Worm (Caenorhabditis elegans) whole organism, L1 larva: Measurements from ENCODE around the gene nhr-12.

ENCODE experiments used
- C04F5.9 ChIP-seq: sonication (generic microtip); optimal IDR thresholded peaks from 2 replicates; lab custom pipeline; 2016; ENCODE audit warnings: missing genetic modification characterization, missing compliant biosample characterization
- F16B12.6 ChIP-seq: fragments of 150-350 bp; optimal IDR thresholded peaks from 2 replicates; lab custom pipeline; 2014; ENCODE audit warnings: missing biosample characterization, missing genetic modification characterization
- Y116A8C.19 ChIP-seq: sonication (generic microtip); optimal IDR thresholded peaks from 2 replicates; lab custom pipeline; 2016; ENCODE audit warnings: missing compliant biosample characterization, missing genetic modification characterization, borderline replicate concordance
- aha-1 ChIP-seq: fragments of 150-350 bp; optimal IDR thresholded peaks from 2 replicates; lab custom pipeline; 2014; ENCODE audit warnings: missing biosample characterization, missing genetic modification characterization
- ama-1 ChIP-seq: fragments of 150-350 bp; optimal IDR thresholded peaks from 2 replicates; lab custom pipeline; 2014
- blmp-1 ChIP-seq: fragments of 150-350 bp; optimal IDR thresholded peaks from 2 replicates; lab custom pipeline; 2014; ENCODE audit warnings: missing biosample characterization, missing genetic modification characterization
- ceh-8 ChIP-seq: fragments of 200-800 bp; sonication (Bioruptor generic); optimal IDR thresholded peaks from 2 replicates; lab custom pipeline; 2018; ENCODE audit warnings: mild to moderate bottlenecking, missing genetic modification characterization, moderate library complexity, missing compliant biosample characterization
- ceh-88 ChIP-seq: fragments of 200-800 bp; sonication (Bioruptor generic); IDR thresholded peaks from 2 replicates; pipeline ENCODE4 v1.3.6; 2022; ENCODE audit warnings: missing genetic modification characterization, missing compliant biosample characterization
- ceh-90 ChIP-seq: sonication (generic microtip); optimal IDR thresholded peaks from 2 replicates; lab custom pipeline; 2016; ENCODE audit warnings: missing genetic modification characterization, missing compliant biosample characterization
- ces-1 ChIP-seq: fragments of 150-350 bp; optimal IDR thresholded peaks from 2 replicates; lab custom pipeline; 2014; ENCODE audit warnings: missing biosample characterization, missing genetic modification reagents, missing genetic modification characterization
- dsc-1 ChIP-seq: sonication (generic microtip); optimal IDR thresholded peaks from 2 replicates; lab custom pipeline; 2016; ENCODE audit warnings: mild to moderate bottlenecking, missing genetic modification characterization, missing compliant biosample characterization
- efl-1 ChIP-seq, 4 experiments: fragments of 150-350 bp; optimal IDR thresholded peaks in 3 of 4; peaks in 1 of 4; 1 replicate in 1 of 4; 2 replicates in 3 of 4; lab custom pipeline; 2014; ENCODE audit warnings: missing biosample characterization in 2 of 4, missing genetic modification characterization in 2 of 4, missing genetic modification reagents in 2 of 4
- egl-13 ChIP-seq: sonication (generic microtip); optimal IDR thresholded peaks from 2 replicates; lab custom pipeline; 2016; ENCODE audit warnings: missing genotype, missing genetic modification reagents, missing genetic modification characterization, missing compliant biosample characterization
- elt-2 ChIP-seq: sonication (generic microtip); optimal IDR thresholded peaks from 2 replicates; lab custom pipeline; 2016; ENCODE audit warnings: missing genetic modification characterization, mild to moderate bottlenecking, inconsistent platforms, missing compliant biosample characterization, missing genetic modification reagents
- elt-3 ChIP-seq, 6 experiments: fragments of 150-350 bp in 1 of 6; sonication (generic microtip); optimal IDR thresholded peaks; 2 replicates each; lab custom pipeline; 2017 to 2018; ENCODE audit warnings: missing biosample characterization in 6 of 6, missing genetic modification characterization in 6 of 6, inconsistent platforms in 1 of 6
- fkh-4 ChIP-seq: sonication (generic microtip); optimal IDR thresholded peaks from 2 replicates; lab custom pipeline; 2016; ENCODE audit warnings: missing compliant biosample characterization, missing genetic modification characterization, borderline replicate concordance
- fkh-8 ChIP-seq: sonication (generic microtip); optimal IDR thresholded peaks from 2 replicates; lab custom pipeline; 2016; ENCODE audit warnings: mild to moderate bottlenecking, missing genetic modification characterization, missing compliant biosample characterization
- fos-1 ChIP-seq: fragments of 150-350 bp; optimal IDR thresholded peaks from 2 replicates; lab custom pipeline; 2014; ENCODE audit warnings: missing biosample characterization, missing genetic modification characterization
- grh-1 ChIP-seq: fragments of 200-800 bp; sonication (Bioruptor generic); IDR thresholded peaks from 2 replicates; pipeline ENCODE4 v1.3.6; 2022; ENCODE audit warnings: missing genetic modification reagents, missing genetic modification characterization, missing compliant biosample characterization
- irx-1 ChIP-seq: sonication (generic microtip); optimal IDR thresholded peaks from 2 replicates; lab custom pipeline; 2016; ENCODE audit warnings: missing genetic modification characterization, missing compliant biosample characterization
- isw-1 ChIP-seq: fragments of 200-800 bp; sonication (Bioruptor generic); IDR thresholded peaks from 2 replicates; pipeline ENCODE4 v1.3.6; 2022; ENCODE audit warnings: missing genetic modification characterization, missing compliant biosample characterization
- lin-13 ChIP-seq: fragments of 150-350 bp; optimal IDR thresholded peaks from 2 replicates; lab custom pipeline; 2014; ENCODE audit warnings: missing biosample characterization, missing genetic modification reagents, missing genetic modification characterization
- lin-14 ChIP-seq: fragments of 200-800 bp; sonication (Bioruptor generic); optimal IDR thresholded peaks from 2 replicates; lab custom pipeline; 2018; ENCODE audit warnings: mild to moderate bottlenecking, missing genetic modification characterization, moderate library complexity, missing compliant biosample characterization
- lir-3 ChIP-seq: sonication (generic microtip); optimal IDR thresholded peaks from 2 replicates; lab custom pipeline; 2016; ENCODE audit warnings: mild to moderate bottlenecking, missing genetic modification characterization, moderate library complexity, missing compliant biosample characterization; ENCODE audit not compliant: poor library complexity
- lsy-2 ChIP-seq, 2 experiments: fragments of 150-350 bp; optimal IDR thresholded peaks; 2 replicates each; lab custom pipeline; 2014; ENCODE audit warnings: missing biosample characterization in 2 of 2, missing genetic modification characterization in 2 of 2
- mdl-1 ChIP-seq, 2 experiments: fragments of 150-350 bp; optimal IDR thresholded peaks; 2 replicates each; lab custom pipeline; 2014 to 2017; ENCODE audit warnings: missing biosample characterization in 2 of 2, missing genetic modification characterization in 2 of 2, inconsistent platforms in 1 of 2
- mef-2 ChIP-seq: fragments of 150-350 bp; optimal IDR thresholded peaks from 2 replicates; lab custom pipeline; 2014; ENCODE audit warnings: missing biosample characterization, missing genetic modification characterization
- mep-1 ChIP-seq: fragments of 150-350 bp; optimal IDR thresholded peaks from 2 replicates; lab custom pipeline; 2014; ENCODE audit warnings: missing biosample characterization, missing genetic modification characterization
- nhr-19 ChIP-seq: fragments of 200-800 bp; sonication (Bioruptor generic); conservative IDR thresholded peaks from 2 replicates; pipeline ENCODE4 v1.3.6; 2022; ENCODE audit warnings: missing genetic modification characterization, missing compliant biosample characterization
- nhr-20 ChIP-seq: sonication (generic microtip); optimal IDR thresholded peaks from 2 replicates; lab custom pipeline; 2016; ENCODE audit warnings: mild to moderate bottlenecking, missing genetic modification characterization, missing compliant biosample characterization
- nhr-28 ChIP-seq: fragments of 150-350 bp; optimal IDR thresholded peaks from 2 replicates; lab custom pipeline; 2014; ENCODE audit warnings: missing biosample characterization, missing genetic modification characterization
- nhr-47 ChIP-seq: sonication (generic microtip); optimal IDR thresholded peaks from 2 replicates; lab custom pipeline; 2016; ENCODE audit warnings: mild to moderate bottlenecking, missing genetic modification characterization, moderate library complexity, missing compliant biosample characterization
- nhr-71 ChIP-seq: sonication (generic microtip); optimal IDR thresholded peaks from 2 replicates; lab custom pipeline; 2016; ENCODE audit warnings: mild to moderate bottlenecking, missing genetic modification characterization, moderate library complexity, missing compliant biosample characterization
- nhr-76 ChIP-seq: sonication (generic microtip); optimal IDR thresholded peaks from 2 replicates; lab custom pipeline; 2017; ENCODE audit warnings: missing biosample characterization, missing genetic modification characterization
- nhr-85 ChIP-seq: sonication (generic microtip); peaks from one replicate; lab custom pipeline; 2016; ENCODE audit warnings: missing genetic modification characterization, inconsistent platforms, missing compliant biosample characterization
- pag-3 ChIP-seq: sonication (generic microtip); optimal IDR thresholded peaks from 2 replicates; lab custom pipeline; 2017; ENCODE audit warnings: missing genetic modification characterization, mild to moderate bottlenecking, missing compliant biosample characterization, antibody characterized with exemption, borderline replicate concordance; ENCODE audit not compliant: insufficient read depth
- skn-1 ChIP-seq: fragments of 150-350 bp; optimal IDR thresholded peaks from 2 replicates; lab custom pipeline; 2014; ENCODE audit warnings: missing biosample characterization, missing genetic modification characterization
- snpc-4 ChIP-seq: fragments of 150-350 bp; optimal IDR thresholded peaks from 2 replicates; lab custom pipeline; 2014; ENCODE audit warnings: missing biosample characterization, missing genetic modification characterization
- sox-4 ChIP-seq: sonication (generic microtip); optimal IDR thresholded peaks from 2 replicates; lab custom pipeline; 2016; ENCODE audit warnings: missing genetic modification characterization, missing compliant biosample characterization
- sptf-1 ChIP-seq: fragments of 150-350 bp; optimal IDR thresholded peaks from 2 replicates; lab custom pipeline; 2014; ENCODE audit warnings: missing biosample characterization, missing genetic modification characterization
- swsn-7 ChIP-seq: sonication (generic microtip); optimal IDR thresholded peaks from 2 replicates; lab custom pipeline; 2016; ENCODE audit warnings: missing genetic modification characterization, missing compliant biosample characterization
- unc-130 ChIP-seq: fragments of 150-350 bp; optimal IDR thresholded peaks from 2 replicates; lab custom pipeline; 2017; ENCODE audit warnings: missing biosample characterization, missing genetic modification characterization, inconsistent platforms
- unc-30 ChIP-seq: sonication (generic microtip); optimal IDR thresholded peaks from 2 replicates; lab custom pipeline; 2017; ENCODE audit warnings: missing biosample characterization, missing genetic modification characterization
- unc-86 ChIP-seq: sonication (generic microtip); optimal IDR thresholded peaks from 2 replicates; lab custom pipeline; 2016; ENCODE audit warnings: missing genetic modification characterization, missing compliant biosample characterization
- unc-98 ChIP-seq: fragments of 200-800 bp; sonication (Bioruptor generic); IDR thresholded peaks from 2 replicates; pipeline ENCODE4 v1.3.6; 2022; ENCODE audit warnings: missing genetic modification characterization, missing compliant biosample characterization
- xbp-1 ChIP-seq: sonication (generic microtip); optimal IDR thresholded peaks from 2 replicates; lab custom pipeline; 2016; ENCODE audit warnings: missing genetic modification characterization, missing compliant biosample characterization
- zag-1 ChIP-seq: fragments of 150-350 bp; optimal IDR thresholded peaks from 2 replicates; lab custom pipeline; 2014; ENCODE audit warnings: missing biosample characterization, missing genetic modification characterization
- ztf-11 ChIP-seq, 2 experiments: sonication (generic microtip); optimal IDR thresholded peaks; 2 replicates each; lab custom pipeline; 2016 to 2017; ENCODE audit warnings: missing genetic modification characterization in 2 of 2, missing biosample characterization in 1 of 2, missing compliant biosample characterization in 1 of 2

Gene nhr-12

DNA sequence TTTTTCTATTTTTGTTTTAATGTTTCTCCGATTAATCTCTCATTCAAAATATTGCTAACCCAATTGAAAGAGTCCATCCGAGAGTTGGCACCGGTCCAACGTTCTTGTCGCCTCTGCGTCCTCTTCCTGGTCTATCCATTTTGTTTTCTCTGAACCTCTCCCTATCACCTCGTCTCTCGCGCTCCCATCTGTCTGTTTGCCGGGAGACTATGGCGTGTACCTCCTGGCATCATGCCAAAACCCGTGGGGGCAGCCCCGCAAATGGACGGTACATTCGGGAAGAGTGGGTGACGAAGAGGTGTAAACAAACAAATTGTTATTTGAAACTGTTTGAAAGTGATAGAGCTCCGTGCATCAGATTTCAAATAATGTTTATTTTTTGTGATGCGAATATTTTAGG is 47.6 kb downstream of the nhr-12 start, which contains the start of gene T06E8.2 (continued):
- peak; percentile 37 for TF ChIP-seq fkh-4 (tag; lab: Kevin White, UChicago)
- no peak for TF ChIP-seq aha-1 (tag; lab: Kevin White, UChicago)
- TF ChIP-seq ztf-11 (tag; optimal IDR thresholded peaks at IDR 0.05; lab: Kevin White, UChicago): peak in 1 of 2 experiments; percentile 10
- peak; percentile 34 to 43 for TF ChIP-seq lsy-2 (tag; optimal IDR thresholded peaks at IDR 0.05; lab: Kevin White, UChicago)
- peak; percentile 58 for TF ChIP-seq swsn-7 (tag; lab: Kevin White, UChicago)
- peak in 1 of 2 experiments; percentile 64 for TF ChIP-seq mdl-1 (tag; optimal IDR thresholded peaks at IDR 0.05; lab: Kevin White, UChicago)
- peak; percentile 13 for TF ChIP-seq lin-13 (GFP tag; lab: Kevin White, UChicago)
- TF ChIP-seq mep-1: peak; percentile 61
- TF ChIP-seq nhr-71 (tag; lab: Kevin White, UChicago): peak; percentile 80
- peak; percentile 67 for TF ChIP-seq unc-130
- no peak for TF ChIP-seq mef-2 (tag; lab: Kevin White, UChicago)
- 0 out of 2 replicates have a peak, but pooled peaks have one; percentile 34 for TF ChIP-seq grh-1 (GFP tag; lab: Robert Waterston, UW)
- no peak for TF ChIP-seq elt-2 (tag; lab: Kevin White, UChicago)
- TF ChIP-seq xbp-1: peak; percentile 35
- no peak for TF ChIP-seq fkh-8
- no peak for TF ChIP-seq unc-86
- TF ChIP-seq irx-1 (tag; lab: Kevin White, UChicago): peak; percentile 32
- no peak for TF ChIP-seq nhr-76 (tag; lab: Kevin White, UChicago)
- TF ChIP-seq nhr-20 (tag; lab: Kevin White, UChicago): peak; percentile 79
- TF ChIP-seq snpc-4: no peak
- no peak for TF ChIP-seq egl-13 (tag; lab: Kevin White, UChicago)
- no peak for TF ChIP-seq ces-1 (GFP tag; lab: Kevin White, UChicago)
- no peak for TF ChIP-seq lir-3
- peak; percentile 48 for TF ChIP-seq nhr-47 (tag; lab: Kevin White, UChicago)
- no peak for TF ChIP-seq unc-30 (tag; lab: Kevin White, UChicago)
- no peak for TF ChIP-seq sox-4
- TF ChIP-seq dsc-1 (tag; lab: Kevin White, UChicago): peak; percentile 80
- TF ChIP-seq ceh-88 (GFP tag; lab: Robert Waterston, UW): no peak
- TF ChIP-seq ama-1: no peak
- TF ChIP-seq ceh-90 (tag; lab: Kevin White, UChicago): no peak
- TF ChIP-seq isw-1 (GFP tag; lab: Robert Waterston, UW): no peak
- TF ChIP-seq Y116A8C.19: no peak

DNA sequence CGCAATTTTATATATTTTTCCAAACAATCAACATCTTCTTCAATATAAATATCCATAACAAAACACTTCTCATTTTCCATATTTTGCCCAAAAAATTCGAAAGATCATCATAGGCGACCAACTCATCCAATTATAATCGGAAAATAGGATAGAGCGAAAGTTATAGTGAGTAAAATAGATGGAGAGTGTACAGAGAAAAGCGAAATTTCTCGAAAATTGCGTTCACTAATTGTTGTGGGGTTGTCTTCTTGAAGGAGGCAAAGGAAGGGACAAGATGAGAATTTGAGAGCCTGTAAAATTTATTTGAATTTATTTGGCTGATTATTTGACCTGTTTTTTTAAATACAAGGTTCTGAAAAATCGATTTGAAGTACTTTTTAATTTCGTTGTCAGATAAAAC is 48.3 kb downstream of the nhr-12 start:
- TF ChIP-seq fkh-4 (tag; lab: Kevin White, UChicago): no peak
- TF ChIP-seq xbp-1: no peak
- TF ChIP-seq nhr-19: no peak
- peak; percentile 15 for TF ChIP-seq swsn-7 (tag; lab: Kevin White, UChicago)
- TF ChIP-seq lsy-2 (tag; optimal IDR thresholded peaks at IDR 0.05; lab: Kevin White, UChicago): peak in 1 of 2 experiments; percentile 25
- no peak for TF ChIP-seq sox-4
- no peak for TF ChIP-seq aha-1 (tag; lab: Kevin White, UChicago)
- no peak for TF ChIP-seq fos-1 (tag; lab: Kevin White, UChicago)
- no peak for TF ChIP-seq pag-3 (tag; lab: Kevin White, UChicago)
- no peak for TF ChIP-seq efl-1 (optimal IDR thresholded peaks at IDR 0.05; lab: Kevin White, UChicago)
- TF ChIP-seq efl-1 (GFP tag; optimal IDR thresholded peaks at IDR 0.05 in 1 of 2; lab: Kevin White, UChicago): peak in 1 of 2 experiments; percentile 89
- TF ChIP-seq zag-1 (tag; lab: Kevin White, UChicago): no peak
- no peak for TF ChIP-seq skn-1
- peak; percentile 96 for TF ChIP-seq blmp-1
- TF ChIP-seq unc-130: no peak
- no peak for TF ChIP-seq unc-98 (GFP tag; lab: Robert Waterston, UW)
- no peak for TF ChIP-seq F16B12.6 (tag; lab: Kevin White, UChicago)
- TF ChIP-seq lin-14 (GFP tag; lab: Kevin White, UChicago): peak; percentile 52
- TF ChIP-seq Y116A8C.19: no peak
- TF ChIP-seq nhr-20 (tag; lab: Kevin White, UChicago): no peak
- no peak for TF ChIP-seq elt-3 (tag; optimal IDR thresholded peaks at IDR 0.05; lab: Kevin White, UChicago)
- peak; percentile 31 for TF ChIP-seq ceh-8 (GFP tag; lab: Kevin White, UChicago)
- TF ChIP-seq nhr-28 (tag; lab: Kevin White, UChicago): no peak
- TF ChIP-seq nhr-71 (tag; lab: Kevin White, UChicago): no peak
- no peak for TF ChIP-seq sptf-1
- TF ChIP-seq nhr-85 (tag; lab: Kevin White, UChicago): peak; percentile 61
- TF ChIP-seq mef-2 (tag; lab: Kevin White, UChicago): no peak
- no peak for TF ChIP-seq dsc-1 (tag; lab: Kevin White, UChicago)
- TF ChIP-seq C04F5.9: no peak
